Fruit fly (Drosophila melanogaster): ENCODE results near the gene Mer.

Gene Mer

dm6 chrX:19730844-19731243 is 37.5 kb upstream of the Mer start, which contains the start of gene AP-1-2beta:
TSS of gene AP-1-2beta (plus strand) at chrX:19731004.
- TF ChIP-seq psq (GFP tag; optimal IDR thresholded peaks at IDR 0.05) = no peak
- no peak for TF ChIP-seq pan (optimal IDR thresholded peaks at IDR 0.05)
- TF ChIP-seq sv (GFP tag; optimal IDR thresholded peaks at IDR 0.05) = no peak
- no peak for TF ChIP-seq Sp1 (GFP tag; optimal IDR thresholded peaks at IDR 0.05)
- no peak for TF ChIP-seq Abd-B (GFP tag; optimal IDR thresholded peaks at IDR 0.05)
- no peak for TF ChIP-seq Vsx2 (GFP tag; optimal IDR thresholded peaks at IDR 0.05; ENCODE audit: partially characterized antibody)
- no peak for TF ChIP-seq dl (GFP tag; optimal IDR thresholded peaks at IDR 0.05; ENCODE audit: insufficient read depth in 1 of 2, partially characterized antibody in 2 of 2)
- no peak for TF ChIP-seq sage (GFP tag; optimal IDR thresholded peaks at IDR 0.05)
- no peak for TF ChIP-seq Dif (GFP tag; optimal IDR thresholded peaks at IDR 0.05; ENCODE audit: partially characterized antibody)

dm6 chrX:19717988-19718973 is 25.0 kb upstream of the Mer start, which contains the start of gene CG12531:
TSS of gene CG12531 (plus strand) at chrX:19718923.
- TF ChIP-seq rgr (GFP tag; optimal IDR thresholded peaks at IDR 0.05) (no peak), tai (GFP tag; optimal IDR thresholded peaks at IDR 0.05) (no peak), Rel (GFP tag; optimal IDR thresholded peaks at IDR 0.05) (no peak), Rel (tag; optimal IDR thresholded peaks at IDR 0.05) (no peak), CG32264 (GFP tag; optimal IDR thresholded peaks at IDR 0.05) (no peak), br (GFP tag; optimal IDR thresholded peaks at IDR 0.05) (no peak), Mio (GFP tag; optimal IDR thresholded peaks at IDR 0.05) (no peak)

DNA sequence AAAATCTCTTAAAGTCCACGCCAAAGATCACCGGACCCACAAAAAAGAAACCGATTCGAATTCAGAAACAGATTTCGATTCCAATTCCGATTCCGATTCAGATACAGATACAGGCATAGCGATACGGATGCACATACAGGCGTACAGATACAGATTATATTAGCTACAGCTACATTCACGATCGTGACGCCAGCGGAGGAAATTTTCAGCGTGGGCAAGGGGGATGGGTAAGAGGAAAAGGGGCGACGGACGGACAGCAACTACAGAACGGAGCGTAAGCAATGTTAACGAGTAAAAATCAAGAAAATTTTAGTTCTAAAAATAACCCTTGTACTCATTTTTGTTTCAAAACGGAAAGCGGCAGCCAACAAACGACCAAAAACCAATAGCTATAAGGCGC is 23.7 kb upstream of the Mer start:
- TF ChIP-seq OdsH (GFP tag; optimal IDR thresholded peaks at IDR 0.05) (no peak), jim (GFP tag; optimal IDR thresholded peaks at IDR 0.05) (no peak), woc (GFP tag; optimal IDR thresholded peaks at IDR 0.05) (no peak), Mio (GFP tag; optimal IDR thresholded peaks at IDR 0.05) (no peak), CG9705 (GFP tag; optimal IDR thresholded peaks at IDR 0.05) (no peak), ey (GFP tag; optimal IDR thresholded peaks at IDR 0.05) (no peak), CrebA (GFP tag; optimal IDR thresholded peaks at IDR 0.05; ENCODE audit: borderline replicate concordance) (no peak), Myc (optimal IDR thresholded peaks at IDR 0.05) (no peak), foxo (GFP tag; optimal IDR thresholded peaks at IDR 0.05) (no peak), tai (GFP tag; optimal IDR thresholded peaks at IDR 0.05) (no peak)

- TF ChIP-seq dl (GFP tag; optimal IDR thresholded peaks at IDR 0.05; ENCODE audit: insufficient read depth in 1 of 2, partially characterized antibody in 2 of 2) (no peak), Vsx2 (GFP tag; optimal IDR thresholded peaks at IDR 0.05; ENCODE audit: partially characterized antibody) (no peak), GATAd (GFP tag; optimal IDR thresholded peaks at IDR 0.05) (no peak), Abd-B (GFP tag; optimal IDR thresholded peaks at IDR 0.05) (no peak), CG9705 (GFP tag; optimal IDR thresholded peaks at IDR 0.05) (no peak), foxo (GFP tag; optimal IDR thresholded peaks at IDR 0.05) (no peak), sv (GFP tag; optimal IDR thresholded peaks at IDR 0.05) (no peak), Myc (optimal IDR thresholded peaks at IDR 0.05) (no peak), ey (GFP tag; optimal IDR thresholded peaks at IDR 0.05) (no peak), Hnf4 (GFP tag; optimal IDR thresholded peaks at IDR 0.05) (no peak), h (GFP tag; optimal IDR thresholded peaks at IDR 0.05) (no peak), Rel (GFP tag; optimal IDR thresholded peaks at IDR 0.05) (no peak), Rel (tag; optimal IDR thresholded peaks at IDR 0.05) (no peak), usp (GFP tag; optimal IDR thresholded peaks at IDR 0.05) (no peak), CG32264 (GFP tag; optimal IDR thresholded peaks at IDR 0.05) (no peak)
These were observed 23.1 kb upstream of the Mer start for dm6 chrX:19716325-19716917.

- no peak for TF ChIP-seq ey (GFP tag; optimal IDR thresholded peaks at IDR 0.05)
- no peak for TF ChIP-seq sv (GFP tag; optimal IDR thresholded peaks at IDR 0.05)
- TF ChIP-seq Jra (GFP tag; optimal IDR thresholded peaks at IDR 0.05) = no peak
- no peak for TF ChIP-seq usp (GFP tag; optimal IDR thresholded peaks at IDR 0.05)
- no peak for TF ChIP-seq GATAd (GFP tag; optimal IDR thresholded peaks at IDR 0.05)
- no peak for TF ChIP-seq woc (GFP tag; optimal IDR thresholded peaks at IDR 0.05)
- no peak for TF ChIP-seq CG32264 (GFP tag; optimal IDR thresholded peaks at IDR 0.05)
- TF ChIP-seq jim (GFP tag; optimal IDR thresholded peaks at IDR 0.05) = no peak
- TF ChIP-seq HLH106 (tag; optimal IDR thresholded peaks at IDR 0.05) = no peak
- no peak for TF ChIP-seq Vsx2 (GFP tag; optimal IDR thresholded peaks at IDR 0.05; ENCODE audit: partially characterized antibody)
- no peak for TF ChIP-seq Mio (GFP tag; optimal IDR thresholded peaks at IDR 0.05)
- TF ChIP-seq Dfd (GFP tag; optimal IDR thresholded peaks at IDR 0.05) = no peak
- TF ChIP-seq Abd-B (GFP tag; optimal IDR thresholded peaks at IDR 0.05) = no peak
- no peak for TF ChIP-seq pan (optimal IDR thresholded peaks at IDR 0.05)
- no peak for TF ChIP-seq Hr78 (GFP tag; optimal IDR thresholded peaks at IDR 0.05)
- TF ChIP-seq CrebA (GFP tag; optimal IDR thresholded peaks at IDR 0.05; ENCODE audit: borderline replicate concordance) = no peak
- TF ChIP-seq CG9705 (GFP tag; optimal IDR thresholded peaks at IDR 0.05) = no peak
- no peak for TF ChIP-seq lola (GFP tag; optimal IDR thresholded peaks at IDR 0.05)
- no peak for TF ChIP-seq sage (GFP tag; optimal IDR thresholded peaks at IDR 0.05)
- no peak for TF ChIP-seq tai (GFP tag; optimal IDR thresholded peaks at IDR 0.05)
These were observed 21.5 kb upstream of the Mer start for dm6 chrX:19714816-19715215.
